Fruit fly (Drosophila melanogaster) whole organism, embryonic: ENCODE results near the gene Pex11c.
A peak's percentile ranks its signal among the peaks of the same experiment; 100 is the strongest.

ENCODE experiments used
- CG1024 ChIP-seq: fragments of 200-800 bp; sonication (Bioruptor generic); IDR thresholded peaks from 2 replicates; pipeline ENCODE4 v1.3.6; 2022; ENCODE audit warnings: missing biosample characterization, missing genetic modification characterization
- CG10274 ChIP-seq: fragments of 200-800 bp; sonication (Bioruptor generic); optimal IDR thresholded peaks from 3 replicates; lab custom pipeline; 2017; ENCODE audit warnings: missing biosample characterization, mild to moderate bottlenecking, missing genetic modification characterization
- CG10959 ChIP-seq: fragments of 200-800 bp; sonication (Bioruptor generic); IDR thresholded peaks from 2 replicates; pipeline ENCODE4 v1.3.6; 2022; ENCODE audit warnings: missing biosample characterization, missing genetic modification characterization
- CG11560 ChIP-seq: fragments of 200-800 bp; sonication (Bioruptor generic); IDR thresholded peaks from 3 replicates; pipeline ENCODE4 v1.3.6; 2022; ENCODE audit warnings: missing biosample characterization, missing genetic modification characterization
- CG12071 ChIP-seq: fragments of 200-800 bp; sonication (Bioruptor generic); optimal IDR thresholded peaks from 3 replicates; lab custom pipeline; 2018; ENCODE audit warnings: missing biosample characterization, mild to moderate bottlenecking, missing genetic modification characterization
- CG14441 ChIP-seq: fragments of 200-800 bp; sonication (Bioruptor generic); IDR thresholded peaks from 2 replicates; pipeline ENCODE4 v1.3.6; 2022; ENCODE audit warnings: missing biosample characterization, missing genetic modification characterization
- CG15011 ChIP-seq: fragments of 200-800 bp; sonication (Bioruptor generic); optimal IDR thresholded peaks from 3 replicates; lab custom pipeline; 2018; ENCODE audit warnings: missing biosample characterization, mild to moderate bottlenecking, missing genetic modification characterization
- CG1529 ChIP-seq: fragments of 200-800 bp; sonication (Bioruptor generic); optimal IDR thresholded peaks from 3 replicates; lab custom pipeline; 2018; ENCODE audit warnings: missing biosample characterization, missing genetic modification characterization
- CG16779 ChIP-seq: fragments of 200-800 bp; sonication (Bioruptor generic); IDR thresholded peaks from 2 replicates; pipeline ENCODE4 v1.3.6; 2022; ENCODE audit warnings: missing biosample characterization, missing genetic modification characterization
- CG17361 ChIP-seq: fragments of 200-800 bp; sonication (Bioruptor generic); IDR thresholded peaks from 3 replicates; pipeline ENCODE4 v1.3.6; 2022; ENCODE audit warnings: missing biosample characterization, missing genetic modification characterization
- CG17385 ChIP-seq: fragments of 200-800 bp; sonication (Bioruptor generic); optimal IDR thresholded peaks from 3 replicates; lab custom pipeline; 2018; ENCODE audit warnings: missing biosample characterization, mild to moderate bottlenecking, missing genetic modification characterization
- CG30403 ChIP-seq: fragments of 200-800 bp; sonication (Bioruptor generic); optimal IDR thresholded peaks from 3 replicates; lab custom pipeline; 2016; ENCODE audit warnings: missing biosample characterization, missing genetic modification characterization
- CG3726 ChIP-seq: fragments of 200-800 bp; sonication (Bioruptor generic); IDR thresholded peaks from 3 replicates; pipeline ENCODE4, ENCODE4 v1.3.6; 2022; ENCODE audit warnings: missing biosample characterization, missing genetic modification characterization
- CG4328 ChIP-seq: fragments of 200-800 bp; sonication (Bioruptor generic); optimal IDR thresholded peaks from 3 replicates; lab custom pipeline; 2017; ENCODE audit warnings: missing biosample characterization, missing genetic modification reagents, missing genetic modification characterization
- CG4730 ChIP-seq: fragments of 200-800 bp; sonication (Bioruptor generic); IDR thresholded peaks from 2 replicates; pipeline ENCODE4 v1.3.6; 2022; ENCODE audit warnings: missing biosample characterization, missing genetic modification characterization
- CG7786 ChIP-seq: fragments of 200-800 bp; sonication (Bioruptor generic); optimal IDR thresholded peaks from 2 replicates; lab custom pipeline; 2016; ENCODE audit warnings: missing biosample characterization, missing genetic modification characterization
- Dip3 ChIP-seq: fragments of 200-800 bp; sonication (Bioruptor generic); optimal IDR thresholded peaks from 3 replicates; lab custom pipeline; 2016; ENCODE audit warnings: missing biosample characterization, missing genetic modification characterization
- Doc2 ChIP-seq: fragments of 200-800 bp; sonication (Bioruptor generic); IDR thresholded peaks from 2 replicates; pipeline ENCODE4 v1.3.6; 2022; ENCODE audit warnings: missing biosample characterization, missing genetic modification characterization
- Fer2 ChIP-seq: fragments of 200-800 bp; sonication (Bioruptor generic); optimal IDR thresholded peaks from 2 replicates; lab custom pipeline; 2018; ENCODE audit warnings: missing biosample characterization, mild to moderate bottlenecking, missing genetic modification characterization, moderate library complexity
- Hr51 ChIP-seq, 2 experiments: fragments of 200-800 bp; sonication (Bioruptor generic); optimal IDR thresholded peaks; 2 replicates in 1 of 2; 3 replicates in 1 of 2; lab custom pipeline; 2016 to 2018; ENCODE audit warnings: missing biosample characterization in 2 of 2, missing genetic modification characterization in 2 of 2, mild to moderate bottlenecking in 1 of 2, moderate library complexity in 1 of 2
- Lpt ChIP-seq: fragments of >200 bp; optimal IDR thresholded peaks from 2 replicates; lab custom pipeline; 2018; ENCODE audit warnings: missing biosample characterization, missing genetic modification characterization
- Myb ChIP-seq: fragments of 200-800 bp; sonication (Bioruptor generic); optimal IDR thresholded peaks from 2 replicates; lab custom pipeline; 2016; ENCODE audit warnings: missing biosample characterization, missing genetic modification characterization
- NC2α ChIP-seq: fragments of 200-800 bp; sonication (Bioruptor generic); optimal IDR thresholded peaks from 2 replicates; lab custom pipeline; 2016; ENCODE audit warnings: missing biosample characterization, missing genetic modification characterization
- Pdp1 ChIP-seq, 2 experiments: fragments of 200-800 bp; sonication (Bioruptor generic); optimal IDR thresholded peaks; 3 replicates each; lab custom pipeline; 2016; ENCODE audit warnings: missing biosample characterization in 2 of 2, missing genetic modification characterization in 2 of 2, mild to moderate bottlenecking in 1 of 2, moderate library complexity in 1 of 2
- Poxn ChIP-seq: fragments of 200-800 bp; sonication (Bioruptor generic); IDR thresholded peaks from 2 replicates; pipeline ENCODE4 v1.3.6; 2022; ENCODE audit warnings: missing biosample characterization, missing genetic modification characterization
- Sox100B ChIP-seq: fragments of 200-800 bp; sonication (Bioruptor generic); optimal IDR thresholded peaks from 3 replicates; lab custom pipeline; 2018; ENCODE audit warnings: missing biosample characterization, mild to moderate bottlenecking, missing genetic modification characterization
- Sry-δ ChIP-seq: fragments of 200-800 bp; sonication (Bioruptor generic); optimal IDR thresholded peaks from 2 replicates; lab custom pipeline; 2016; ENCODE audit warnings: missing biosample characterization, missing genetic modification characterization
- Ssrp ChIP-seq: fragments of 200-800 bp; sonication (Bioruptor generic); optimal IDR thresholded peaks from 2 replicates; lab custom pipeline; 2018; ENCODE audit warnings: missing biosample characterization, mild to moderate bottlenecking, missing genetic modification characterization, moderate library complexity
- Xrp1 ChIP-seq: fragments of 200-800 bp; sonication (Bioruptor generic); IDR thresholded peaks from 2 replicates; pipeline ENCODE4 v1.3.6; 2022; ENCODE audit warnings: missing biosample characterization, missing genetic modification characterization
- ase ChIP-seq: fragments of 200-800 bp; sonication (Bioruptor generic); IDR thresholded peaks from 3 replicates; pipeline ENCODE4 v1.3.6; 2022; ENCODE audit warnings: missing biosample characterization, missing genetic modification characterization
- cato ChIP-seq: fragments of 200-800 bp; sonication (Bioruptor generic); optimal IDR thresholded peaks from 2 replicates; lab custom pipeline; 2016; ENCODE audit warnings: missing biosample characterization, missing genetic modification characterization, borderline replicate concordance
- crc ChIP-seq: fragments of 200-800 bp; sonication (Bioruptor generic); optimal IDR thresholded peaks from 2 replicates; lab custom pipeline; 2016; ENCODE audit warnings: missing biosample characterization, missing genetic modification characterization
- fd3F ChIP-seq: fragments of 200-800 bp; sonication (Bioruptor generic); optimal IDR thresholded peaks from 2 replicates; lab custom pipeline; 2018; ENCODE audit warnings: missing biosample characterization, mild to moderate bottlenecking, missing genetic modification characterization, moderate library complexity
- fd96Cb ChIP-seq: fragments of 200-800 bp; sonication (Bioruptor generic); optimal IDR thresholded peaks from 2 replicates; lab custom pipeline; 2018; ENCODE audit warnings: missing biosample characterization, mild to moderate bottlenecking, missing genetic modification characterization, moderate library complexity
- fu2 ChIP-seq: fragments of 200-800 bp; sonication (Bioruptor generic); optimal IDR thresholded peaks from 2 replicates; lab custom pipeline; 2016; ENCODE audit warnings: missing biosample characterization, missing genetic modification characterization
- gem ChIP-seq: fragments of 200-800 bp; sonication (Bioruptor generic); optimal IDR thresholded peaks from 2 replicates; lab custom pipeline; 2019; ENCODE audit warnings: missing biosample characterization, mild to moderate bottlenecking, missing genetic modification characterization, moderate library complexity
- grn ChIP-seq: fragments of 200-800 bp; sonication (Bioruptor generic); optimal IDR thresholded peaks from 3 replicates; lab custom pipeline; 2017; ENCODE audit warnings: missing biosample characterization, missing genetic modification characterization
- inv ChIP-seq: fragments of 200-800 bp; sonication (Bioruptor generic); IDR thresholded peaks from 2 replicates; pipeline ENCODE4 v1.3.6; 2022; ENCODE audit warnings: missing biosample characterization, missing genetic modification characterization; ENCODE audit not compliant: partially characterized antibody
- jumu ChIP-seq: fragments of 200-800 bp; sonication (Bioruptor generic); optimal IDR thresholded peaks from 3 replicates; lab custom pipeline; 2016; ENCODE audit warnings: missing biosample characterization, missing genetic modification characterization
- luna ChIP-seq: fragments of 200-800 bp; sonication (Bioruptor generic); optimal IDR thresholded peaks from 2 replicates; lab custom pipeline; 2016; ENCODE audit warnings: missing biosample characterization, missing genetic modification characterization
- pan ChIP-seq, 4 experiments: fragments of >200 bp in 3 of 4; fragments of 200-800 bp in 1 of 4; sonication (Bioruptor generic) in 1 of 4; optimal IDR thresholded peaks in 3 of 4; IDR thresholded peaks in 1 of 4; 2 replicates each; pipeline versions ENCODE4 v1.3.6 to Lab custom; 2017 to 2022; ENCODE audit warnings: missing biosample characterization in 2 of 4, missing genetic modification characterization in 2 of 4, mixed read lengths in 1 of 4
- prd ChIP-seq, 3 experiments: fragments of >200 bp in 2 of 3; fragments of 200-800 bp in 1 of 3; sonication (Bioruptor generic) in 1 of 3; optimal IDR thresholded peaks in 2 of 3; IDR thresholded peaks in 1 of 3; 2 replicates in 2 of 3; 3 replicates in 1 of 3; pipeline versions ENCODE4 v1.3.6 to Lab custom; 2017 to 2022; ENCODE audit warnings: missing biosample characterization in 1 of 3, missing genetic modification characterization in 1 of 3
- ranshi ChIP-seq: fragments of 200-800 bp; sonication (Bioruptor generic); IDR thresholded peaks from 2 replicates; pipeline ENCODE4 v1.3.6; 2022; ENCODE audit warnings: missing biosample characterization, missing genetic modification characterization
- ro ChIP-seq: fragments of 200-800 bp; sonication (Bioruptor generic); IDR thresholded peaks from 2 replicates; pipeline ENCODE4 v1.3.6; 2022; ENCODE audit warnings: missing biosample characterization, missing genetic modification characterization
- shn ChIP-seq: fragments of 200-800 bp; sonication (Bioruptor generic); optimal IDR thresholded peaks from 3 replicates; lab custom pipeline; 2016; ENCODE audit warnings: missing biosample characterization, missing genetic modification characterization
- toy ChIP-seq: fragments of 200-800 bp; sonication (Bioruptor generic); IDR thresholded peaks from 2 replicates; pipeline ENCODE4 v1.3.6; 2022; ENCODE audit warnings: missing biosample characterization, missing genetic modification characterization
- vfl ChIP-seq: fragments of 200-800 bp; sonication (Bioruptor generic); optimal IDR thresholded peaks from 2 replicates; lab custom pipeline; 2016; ENCODE audit warnings: missing biosample characterization, missing genetic modification characterization
- z ChIP-seq: fragments of 200-800 bp; sonication (Bioruptor generic); IDR thresholded peaks from 3 replicates; pipeline ENCODE4 v1.3.6; 2022; ENCODE audit warnings: missing biosample characterization, missing genetic modification characterization
- zen2 ChIP-seq: fragments of 200-800 bp; sonication (Bioruptor generic); IDR thresholded peaks from 3 replicates; pipeline ENCODE4 v1.3.6; 2022; ENCODE audit warnings: missing biosample characterization, missing genetic modification characterization; ENCODE audit not compliant: partially characterized antibody
- zf30C ChIP-seq: fragments of 200-800 bp; sonication (Bioruptor generic); optimal IDR thresholded peaks from 3 replicates; lab custom pipeline; 2018; ENCODE audit warnings: missing biosample characterization, mild to moderate bottlenecking, missing genetic modification characterization
- zfh1 ChIP-seq: fragments of 200-800 bp; sonication (Bioruptor generic); IDR thresholded peaks from 3 replicates; pipeline ENCODE4 v1.3.6; 2022; ENCODE audit warnings: missing biosample characterization, missing genetic modification characterization

Gene Pex11c

dm6 chr3R:23226521-23227039 is 31.6 kb upstream of the Pex11c start, which contains the start of gene cnc (continued):
- no peak for TF ChIP-seq Ssrp
- peak; percentile 15 for TF ChIP-seq Myb (GFP tag; lab: Kevin White, UChicago)
- no peak for TF ChIP-seq Dip3 (GFP tag; lab: Kevin White, UChicago)
- no peak for TF ChIP-seq Poxn (GFP tag; lab: Robert Waterston, UW)
- TF ChIP-seq CG15011 (GFP tag; lab: Kevin White, UChicago), result no peak
- no peak for TF ChIP-seq jumu (GFP tag; lab: Kevin White, UChicago)
- TF ChIP-seq prd (optimal IDR thresholded peaks at IDR 0.05; lab: Kevin White, UChicago), result no peak
- no peak for TF ChIP-seq prd (GFP tag; IDR thresholded peaks at IDR 0.05; lab: Robert Waterston, UW)
- TF ChIP-seq ase (GFP tag; lab: Robert Waterston, UW), result no peak
- TF ChIP-seq Pdp1 (GFP tag; optimal IDR thresholded peaks at IDR 0.05; lab: Kevin White, UChicago), result peak in 1 of 2 experiments; percentile 65
- peak; percentile 63; the same call in 1 of the 2 replicates for TF ChIP-seq CG16779 (GFP tag; lab: Robert Waterston, UW)
- TF ChIP-seq CG1024 (GFP tag; lab: Robert Waterston, UW), result 0 out of 2 replicates have a peak, but pooled peaks have one; percentile 34
- peak; percentile 80 for TF ChIP-seq zen2 (GFP tag; lab: Robert Waterston, UW)
- no peak for TF ChIP-seq inv
- no peak for TF ChIP-seq fd3F
- TF ChIP-seq shn (GFP tag; lab: Kevin White, UChicago), result no peak
- TF ChIP-seq Hr51 (GFP tag; optimal IDR thresholded peaks at IDR 0.05; lab: Kevin White, UChicago), result peak in 1 of 2 experiments; percentile 6
- TF ChIP-seq NC2α (GFP tag; lab: Kevin White, UChicago), result no peak
- no peak for TF ChIP-seq Doc2 (GFP tag; lab: Robert Waterston, UW)
- peak; percentile 42 for TF ChIP-seq CG17385 (GFP tag; lab: Kevin White, UChicago)
- no peak for TF ChIP-seq ro (GFP tag; lab: Robert Waterston, UW)
- no peak for TF ChIP-seq CG10274 (GFP tag; lab: Kevin White, UChicago)
- peak; percentile 4 for TF ChIP-seq CG4328 (GFP tag; lab: Kevin White, UChicago)
- TF ChIP-seq Xrp1, result no peak
- no peak for TF ChIP-seq CG30403
- no peak for TF ChIP-seq Sox100B (GFP tag; lab: Kevin White, UChicago)
- TF ChIP-seq CG1529 (GFP tag; lab: Kevin White, UChicago), result no peak
- TF ChIP-seq CG11560 (tag; lab: Robert Waterston, UW), result no peak
- TF ChIP-seq z (GFP tag; lab: Robert Waterston, UW), result no peak
- TF ChIP-seq Sry-δ (GFP tag; lab: Kevin White, UChicago), result no peak
- no peak for TF ChIP-seq crc (GFP tag; lab: Kevin White, UChicago)
- TF ChIP-seq zfh1 (GFP tag; lab: Robert Waterston, UW), result no peak
- no peak for TF ChIP-seq luna (GFP tag; lab: Kevin White, UChicago)
- no peak for TF ChIP-seq zf30C (GFP tag; lab: Kevin White, UChicago)
- TF ChIP-seq CG4730 (GFP tag; lab: Robert Waterston, UW), result no peak
- TF ChIP-seq CG14441 (GFP tag; lab: Robert Waterston, UW), result no peak
- peak; percentile 83 for TF ChIP-seq grn (GFP tag; lab: Kevin White, UChicago)
- TF ChIP-seq CG17361 (GFP tag; lab: Robert Waterston, UW), result no peak
- no peak for TF ChIP-seq vfl
- TF ChIP-seq gem, result no peak
- no peak for TF ChIP-seq Fer2 (tag; lab: Kevin White, UChicago)
- TF ChIP-seq CG7786, result no peak
- TF ChIP-seq fu2 (GFP tag; lab: Kevin White, UChicago), result no peak
- TF ChIP-seq fd96Cb (tag; lab: Kevin White, UChicago), result no peak
- no peak for TF ChIP-seq CG3726 (GFP tag; lab: Robert Waterston, UW)
- TF ChIP-seq ranshi, result peak; percentile 23; the same call in 1 of the 2 replicates
- TF ChIP-seq Lpt (GFP tag; lab: Kevin White, UChicago), result no peak
- TF ChIP-seq CG10959 (GFP tag; lab: Robert Waterston, UW), result no peak
- no peak for TF ChIP-seq cato
- TF ChIP-seq toy (GFP tag; lab: Robert Waterston, UW), result no peak
- TF ChIP-seq pan (optimal IDR thresholded peaks at IDR 0.05; lab: Kevin White, UChicago), result no peak
- no peak for TF ChIP-seq pan (GFP tag; optimal IDR thresholded peaks at IDR 0.05 in 1 of 2, IDR thresholded peaks at IDR 0.05 in 1 of 2)
- peak; percentile 63 for TF ChIP-seq CG12071
